Worm (Caenorhabditis elegans): ENCODE data around the gene K07F5.12.

K07F5.12 gene

DNA sequence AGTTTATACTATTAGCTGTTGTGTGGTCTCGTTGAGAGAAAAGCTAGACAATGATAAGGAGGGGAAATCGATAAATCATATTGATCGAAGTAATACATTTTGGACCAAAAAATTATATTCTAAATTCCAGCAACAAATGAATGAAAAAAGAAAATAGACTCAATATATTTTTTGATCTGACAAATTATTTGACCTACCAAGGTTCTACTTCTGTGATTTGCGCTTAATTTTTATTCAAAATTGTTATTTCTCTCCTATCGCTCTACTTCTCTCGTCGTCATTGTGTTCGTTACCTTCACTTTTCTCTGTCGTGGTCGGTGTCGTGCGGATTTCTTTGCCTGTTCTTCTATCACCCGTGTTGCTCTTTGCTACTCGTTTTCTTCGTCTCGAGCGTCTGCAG is 3.2 kb downstream of the K07F5.12 start:
- TF ChIP-seq lsy-12 (tag; optimal IDR thresholded peaks at IDR 0.05), result no peak
- TF ChIP-seq pha-4 (tag; optimal IDR thresholded peaks at IDR 0.05), result no peak
- TF ChIP-seq elt-3 (tag; optimal IDR thresholded peaks at IDR 0.05), result no peak
- no peak for TF ChIP-seq ceh-9 (tag; optimal IDR thresholded peaks at IDR 0.05)
- no peak for TF ChIP-seq nhr-43 (tag; optimal IDR thresholded peaks at IDR 0.05; ENCODE audit: poor library complexity, severe bottlenecking)
- TF ChIP-seq fkh-2 (tag; optimal IDR thresholded peaks at IDR 0.05), result no peak
- no peak for TF ChIP-seq fkh-10 (GFP tag; optimal IDR thresholded peaks at IDR 0.05)
- TF ChIP-seq ztf-11 (tag; optimal IDR thresholded peaks at IDR 0.05), result no peak
- TF ChIP-seq eor-1 (tag; optimal IDR thresholded peaks at IDR 0.05), result no peak
- no peak for TF ChIP-seq aly-2 (tag; optimal IDR thresholded peaks at IDR 0.05)
- TF ChIP-seq fos-1 (tag; optimal IDR thresholded peaks at IDR 0.05), result no peak
- no peak for TF ChIP-seq R02D3.7 (tag; optimal IDR thresholded peaks at IDR 0.05)
- no peak for TF ChIP-seq unc-39 (tag; optimal IDR thresholded peaks at IDR 0.05)
- TF ChIP-seq nfya-1 (tag; optimal IDR thresholded peaks at IDR 0.05; ENCODE audit: insufficient read depth), result no peak
- no peak for TF ChIP-seq ceh-28 (tag; optimal IDR thresholded peaks at IDR 0.05)
- no peak for TF ChIP-seq pqm-1 (tag; optimal IDR thresholded peaks at IDR 0.05)
- TF ChIP-seq hmg-11 (tag; optimal IDR thresholded peaks at IDR 0.05), result no peak
- no peak for TF ChIP-seq zag-1 (tag; optimal IDR thresholded peaks at IDR 0.05)

DNA sequence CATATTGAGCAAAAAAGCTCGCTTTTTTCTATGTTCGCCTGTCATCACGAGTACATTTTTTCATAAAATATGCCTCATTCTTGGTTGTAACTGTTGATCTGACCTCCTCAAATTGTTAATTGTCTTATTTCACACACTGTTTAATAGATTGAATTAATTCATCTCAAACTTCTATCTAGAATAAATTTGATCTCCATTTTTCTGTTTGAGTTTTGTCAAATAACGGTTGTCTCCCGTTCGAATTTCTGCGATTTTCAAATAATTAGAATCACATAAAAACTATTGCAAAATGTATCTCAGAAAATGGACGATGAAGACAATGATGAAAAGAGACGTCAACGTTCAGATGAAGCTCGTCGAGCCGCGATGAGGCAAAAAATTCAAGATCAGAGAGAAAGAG is 6.1 kb downstream of the K07F5.12 start, which contains the start of gene K07F5.14:
TSS of gene K07F5.14 (plus strand) at position 301 of the 400 bp plus-strand sequence.
- no peak for TF ChIP-seq nhr-67 (tag; optimal IDR thresholded peaks at IDR 0.05)
- TF ChIP-seq aly-2 (tag; optimal IDR thresholded peaks at IDR 0.05), result no peak
- TF ChIP-seq mml-1 (tag; optimal IDR thresholded peaks at IDR 0.05), result no peak
- TF ChIP-seq jun-1 (tag; optimal IDR thresholded peaks at IDR 0.05), result no peak
- no peak for TF ChIP-seq pha-4 (tag; optimal IDR thresholded peaks at IDR 0.05)
- no peak for TF ChIP-seq ztf-4 (tag; optimal IDR thresholded peaks at IDR 0.05)

DNA sequence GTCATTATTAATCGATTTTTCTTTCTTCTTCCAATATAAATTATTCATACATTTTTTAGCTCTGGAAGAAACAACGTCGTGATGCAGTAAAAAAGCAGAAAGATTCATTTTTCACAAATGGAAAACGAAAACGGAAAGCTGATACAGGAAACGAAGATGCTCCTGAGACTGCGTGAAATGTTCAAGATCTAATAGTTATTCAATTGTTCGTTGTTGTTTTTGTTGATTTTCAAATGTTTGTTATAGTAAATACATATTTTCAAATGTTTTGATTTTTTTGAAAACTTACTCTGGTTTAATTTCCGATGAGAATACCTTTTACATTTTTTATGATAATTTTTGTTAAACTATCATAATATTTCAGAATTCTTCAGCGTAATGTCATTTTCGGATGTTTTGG is 8.0 kb downstream of the K07F5.12 start, which contains the start of gene K07F5.16:
TSS of gene K07F5.16 (plus strand) at position 301 of the 400 bp plus-strand sequence.
- TF ChIP-seq nhr-67 (tag; optimal IDR thresholded peaks at IDR 0.05) (no peak), nhr-28 (tag; optimal IDR thresholded peaks at IDR 0.05) (no peak), hmg-11 (tag; optimal IDR thresholded peaks at IDR 0.05) (no peak), pqm-1 (tag; optimal IDR thresholded peaks at IDR 0.05) (no peak), ceh-82 (tag; optimal IDR thresholded peaks at IDR 0.05) (no peak), lin-39 (tag; optimal IDR thresholded peaks at IDR 0.05) (no peak), egl-27 (tag; optimal IDR thresholded peaks at IDR 0.05) (no peak), nhr-43 (tag; optimal IDR thresholded peaks at IDR 0.05; ENCODE audit: poor library complexity, severe bottlenecking) (no peak), elt-3 (tag; optimal IDR thresholded peaks at IDR 0.05) (no peak), nhr-77 (tag; optimal IDR thresholded peaks at IDR 0.05) (no peak), lsy-12 (tag; optimal IDR thresholded peaks at IDR 0.05) (no peak)

DNA sequence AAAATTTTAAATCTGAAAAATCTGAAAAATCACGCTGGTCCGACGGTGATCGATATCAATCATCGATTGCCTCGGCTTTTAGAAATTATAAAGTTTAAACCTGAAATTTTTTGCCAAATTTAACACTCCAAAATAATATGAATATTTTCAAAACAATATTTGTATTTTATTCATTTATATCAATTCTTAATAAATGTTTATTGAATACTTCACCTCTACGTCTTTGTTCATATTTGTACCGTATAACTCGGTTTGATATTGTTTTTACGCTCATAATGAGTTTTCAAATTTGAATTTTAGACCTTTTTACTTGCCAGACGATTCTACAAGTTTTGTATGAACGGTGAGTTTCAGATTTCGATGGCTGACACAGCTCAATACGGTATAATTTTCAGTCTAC is 9.0 kb downstream of the K07F5.12 start, which contains the start of the genes K07F5.15 and K07F5.22:
TSS of gene K07F5.15 (plus strand) at position 301 of the 400 bp plus-strand sequence.
TSS of gene K07F5.22 (plus strand) at position 301 of the 400 bp plus-strand sequence.
- TF ChIP-seq fkh-2 (tag; optimal IDR thresholded peaks at IDR 0.05), result no peak
- TF ChIP-seq nhr-11 (tag; optimal IDR thresholded peaks at IDR 0.05), result no peak
- no peak for TF ChIP-seq ceh-16 (tag; optimal IDR thresholded peaks at IDR 0.05)
- no peak for TF ChIP-seq elt-3 (tag; optimal IDR thresholded peaks at IDR 0.05)
- TF ChIP-seq fkh-10 (GFP tag; optimal IDR thresholded peaks at IDR 0.05), result no peak
- TF ChIP-seq sea-2 (GFP tag; optimal IDR thresholded peaks at IDR 0.05), result no peak
- no peak for TF ChIP-seq daf-12 (tag; optimal IDR thresholded peaks at IDR 0.05)
- TF ChIP-seq ceh-9 (tag; optimal IDR thresholded peaks at IDR 0.05), result no peak

DNA sequence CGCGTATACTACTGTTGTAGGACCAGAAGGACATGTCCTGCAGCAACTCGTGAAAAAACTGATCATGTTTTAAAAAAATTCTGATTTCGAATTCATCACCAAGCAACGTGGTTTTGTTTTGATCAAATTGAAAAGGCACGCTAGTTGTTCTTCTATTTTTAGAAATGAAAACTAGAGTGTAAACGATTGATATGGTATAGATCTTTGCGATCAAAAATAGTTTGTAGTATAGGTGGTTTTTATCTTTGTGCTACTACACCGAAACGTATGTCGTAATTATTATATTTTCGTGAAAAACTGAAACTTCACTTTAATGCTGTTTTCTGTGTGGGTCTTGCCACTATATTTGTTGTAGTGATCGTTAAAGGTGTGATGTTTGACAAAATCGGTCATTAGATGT is 11.1 kb downstream of the K07F5.12 start:
- TF ChIP-seq egl-27 (tag; optimal IDR thresholded peaks at IDR 0.05) (no peak), nhr-76 (tag; optimal IDR thresholded peaks at IDR 0.05) (no peak), fkh-10 (GFP tag; optimal IDR thresholded peaks at IDR 0.05) (no peak), aly-2 (tag; optimal IDR thresholded peaks at IDR 0.05) (no peak), nhr-77 (tag; optimal IDR thresholded peaks at IDR 0.05) (no peak), elt-2 (tag; optimal IDR thresholded peaks at IDR 0.05) (no peak), ztf-11 (tag; optimal IDR thresholded peaks at IDR 0.05) (no peak), eor-1 (tag; optimal IDR thresholded peaks at IDR 0.05) (no peak), nhr-23 (tag; optimal IDR thresholded peaks at IDR 0.05) (no peak), mdl-1 (tag; optimal IDR thresholded peaks at IDR 0.05) (no peak), nhr-12 (tag; optimal IDR thresholded peaks at IDR 0.05) (no peak), tbx-2 (tag; optimal IDR thresholded peaks at IDR 0.05) (no peak), skn-1 (tag; optimal IDR thresholded peaks at IDR 0.05) (no peak), elt-1 (tag; optimal IDR thresholded peaks at IDR 0.05) (no peak), ZK546.5 (tag; optimal IDR thresholded peaks at IDR 0.05) (no peak), pha-4 (tag; optimal IDR thresholded peaks at IDR 0.05) (no peak), daf-12 (tag; optimal IDR thresholded peaks at IDR 0.05) (no peak), ama-1 (optimal IDR thresholded peaks at IDR 0.05) (no peak), elt-3 (tag; optimal IDR thresholded peaks at IDR 0.05) (no peak)
